Worm (Caenorhabditis elegans) whole organism, young adult: ENCODE measurements around the gene tag-243.

Source experiments
- C06A6.2 ChIP-seq: fragments of 200-800 bp; sonication (Bioruptor generic); conservative IDR thresholded peaks from 2 replicates; pipeline ENCODE4 v1.3.6; 2022; ENCODE audit warnings: missing genetic modification characterization, missing compliant biosample characterization
- F52B5.7 ChIP-seq: sonication (generic microtip); optimal IDR thresholded peaks from 2 replicates; lab custom pipeline; 2016; ENCODE audit warnings: mild to moderate bottlenecking, missing genetic modification characterization, missing compliant biosample characterization
- F55B11.4 ChIP-seq: sonication (generic microtip); optimal IDR thresholded peaks from 2 replicates; lab custom pipeline; 2016; ENCODE audit warnings: missing compliant biosample characterization, missing genetic modification characterization, borderline replicate concordance; ENCODE audit not compliant: insufficient read depth
- Y53F4B.3 ChIP-seq: fragments of 200-800 bp; sonication (Bioruptor generic); IDR thresholded peaks from 2 replicates; pipeline ENCODE4 v1.3.6; 2022; ENCODE audit warnings: missing genetic modification reagents, missing genetic modification characterization, missing compliant biosample characterization
- ama-1 ChIP-seq, 3 experiments: fragments of 150-350 bp in 1 of 3; sonication (generic microtip) in 2 of 3; optimal IDR thresholded peaks; 2 replicates each; lab custom pipeline; 2014 to 2018; ENCODE audit warnings: missing biosample characterization in 2 of 3, missing genetic modification characterization in 2 of 3, missing genetic modification reagents in 2 of 3
- atf-7 ChIP-seq: sonication (generic microtip); optimal IDR thresholded peaks from 2 replicates; lab custom pipeline; 2017; ENCODE audit warnings: mild to moderate bottlenecking, missing genetic modification characterization, missing compliant biosample characterization
- ceh-58 ChIP-seq: fragments of 200-800 bp; sonication (Bioruptor generic); IDR thresholded peaks from 2 replicates; pipeline ENCODE4 v1.3.6; 2022; ENCODE audit warnings: missing genetic modification characterization, missing compliant biosample characterization
- hsf-1 ChIP-seq: fragments of 200-800 bp; sonication (Bioruptor generic); IDR thresholded peaks from 2 replicates; pipeline ENCODE4 v1.3.6; 2022; ENCODE audit warnings: missing genetic modification reagents, missing genetic modification characterization, missing compliant biosample characterization
- pha-4 ChIP-seq: fragments of 150-350 bp; sonication (generic microtip); optimal IDR thresholded peaks from 2 replicates; lab custom pipeline; 2014; ENCODE audit warnings: missing biosample characterization, missing genetic modification reagents, missing genetic modification characterization
- snpc-3.4 ChIP-seq: sonication (generic microtip); optimal IDR thresholded peaks from 2 replicates; lab custom pipeline; 2017; ENCODE audit warnings: missing genetic modification characterization, mild to moderate bottlenecking, missing compliant biosample characterization, antibody characterized with exemption, moderate library complexity, missing genotype, missing genetic modification reagents
- unc-62 ChIP-seq: fragments of 150-350 bp; optimal IDR thresholded peaks from 2 replicates; lab custom pipeline; 2014; ENCODE audit warnings: missing biosample characterization, missing genetic modification reagents, missing genetic modification characterization
- xnd-1 ChIP-seq: sonication (generic microtip); optimal IDR thresholded peaks from 2 replicates; lab custom pipeline; 2016; ENCODE audit warnings: missing genotype, missing genetic modification reagents, missing genetic modification characterization, missing compliant biosample characterization
- ztf-22 ChIP-seq: fragments of 200-800 bp; sonication (Bioruptor generic); optimal IDR thresholded peaks from 2 replicates; lab custom pipeline; 2018; ENCODE audit warnings: mild to moderate bottlenecking, missing genetic modification characterization, moderate library complexity, missing compliant biosample characterization

ce11 chrIII:4668073-4668472 lies 20.2 kb downstream of the tag-243 start:
- TF ChIP-seq unc-62 (GFP tag; lab: Kevin White, UChicago) (no peak), Y53F4B.3 (no peak), ceh-58 (GFP tag; lab: Robert Waterston, UW) (no peak), atf-7 (tag; lab: Kevin White, UChicago) (no peak), xnd-1 (no peak), snpc-3.4 (tag; lab: Kevin White, UChicago) (no peak), F55B11.4 (tag; lab: Kevin White, UChicago) (no peak), pha-4 (tag; lab: Kevin White, UChicago) (no peak), F52B5.7 (tag; lab: Kevin White, UChicago) (no peak), C06A6.2 (GFP tag; lab: Robert Waterston, UW) (no peak), ztf-22 (GFP tag; lab: Kevin White, UChicago) (no peak), hsf-1 (no peak), ama-1 (optimal IDR thresholded peaks at IDR 0.05; lab: Kevin White, UChicago) (no peak), ama-1 (GFP tag; optimal IDR thresholded peaks at IDR 0.05; lab: Kevin White, UChicago) (no peak)
